Fruit fly (Drosophila melanogaster): ENCODE results near the gene CG42329.
A peak's percentile ranks its signal among the peaks of the same experiment; 100 is the strongest.

dm6 chr2L:1172704-1173107 lies 46.4 kb upstream of the CG42329 start, which contains the start of the genes Charon and CG4887:
- TF ChIP-seq Hr96 (GFP tag; optimal IDR thresholded peaks at IDR 0.05) = peak; percentile 93
- TF ChIP-seq kay (GFP tag; ENCODE audit: borderline replicate concordance) = no peak
- peak; percentile 79 for TF ChIP-seq CG12768 (GFP tag; optimal IDR thresholded peaks at IDR 0.05)
- TF ChIP-seq toe (GFP tag; optimal IDR thresholded peaks at IDR 0.05) = peak; percentile 94
- TF ChIP-seq bab1 (GFP tag; optimal IDR thresholded peaks at IDR 0.05) = peak; percentile 70
- peak; percentile 90 for TF ChIP-seq Crg-1 (GFP tag; optimal IDR thresholded peaks at IDR 0.05)
- peak; percentile 82 for TF ChIP-seq CG7045 (GFP tag; optimal IDR thresholded peaks at IDR 0.05)
- TF ChIP-seq CG7101 (tag; optimal IDR thresholded peaks at IDR 0.05) = peak; percentile 86
- TF ChIP-seq CG11617 (GFP tag; optimal IDR thresholded peaks at IDR 0.05) = peak; percentile 81
- TF ChIP-seq cnc (optimal IDR thresholded peaks at IDR 0.05) = no peak
- TF ChIP-seq Clk (GFP tag; optimal IDR thresholded peaks at IDR 0.05) = peak; percentile 79
- peak; percentile 87 for TF ChIP-seq ovo (GFP tag; optimal IDR thresholded peaks at IDR 0.05)
- peak; percentile 90 for TF ChIP-seq CG1620 (GFP tag; optimal IDR thresholded peaks at IDR 0.05)
- TF ChIP-seq CG33017 (tag; optimal IDR thresholded peaks at IDR 0.05) = peak; percentile 78
